Fruit fly (Drosophila melanogaster): ENCODE data around the gene Fim.

Gene Fim

dm6 chrX:17255677-17256076 is 46.1 kb downstream of the Fim start:
- no peak for TF ChIP-seq Hr39 (GFP tag; optimal IDR thresholded peaks at IDR 0.05)
- TF ChIP-seq Sox14 (GFP tag; optimal IDR thresholded peaks at IDR 0.05), result no peak
- TF ChIP-seq CG6163 (GFP tag; IDR thresholded peaks at IDR 0.05), result no peak
- no peak for TF ChIP-seq fd59A (GFP tag; optimal IDR thresholded peaks at IDR 0.05)
- no peak for TF ChIP-seq CG8119 (GFP tag; IDR thresholded peaks at IDR 0.05)
- no peak for TF ChIP-seq Lpt (GFP tag; optimal IDR thresholded peaks at IDR 0.05)
- no peak for TF ChIP-seq CG3032 (tag; optimal IDR thresholded peaks at IDR 0.05)
- no peak for TF ChIP-seq CG31627 (GFP tag; optimal IDR thresholded peaks at IDR 0.05)
- no peak for TF ChIP-seq CG9139 (GFP tag; optimal IDR thresholded peaks at IDR 0.05)
- TF ChIP-seq Met (GFP tag; optimal IDR thresholded peaks at IDR 0.05), result no peak
- no peak for TF ChIP-seq salr (GFP tag; optimal IDR thresholded peaks at IDR 0.05)
- no peak for TF ChIP-seq achi (GFP tag; optimal IDR thresholded peaks at IDR 0.05)
- TF ChIP-seq Eip78C (GFP tag), result no peak
- no peak for TF ChIP-seq svp (GFP tag)
- TF ChIP-seq CG6854 (GFP tag; optimal IDR thresholded peaks at IDR 0.05), result no peak
- TF ChIP-seq cyc (GFP tag; optimal IDR thresholded peaks at IDR 0.05), result no peak
- no peak for TF ChIP-seq dac (GFP tag; optimal IDR thresholded peaks at IDR 0.05)

- TF ChIP-seq Ets21C (GFP tag; optimal IDR thresholded peaks at IDR 0.05) (no peak), Blimp-1 (GFP tag; optimal IDR thresholded peaks at IDR 0.05) (peak; percentile 75)
Measured at dm6 chrX:17254094-17254493, 47.6 kb downstream of the Fim start.

dm6 chrX:17249326-17249725 is 52.4 kb downstream of the Fim start, which contains the start of gene CG8675:
Gene CG8675, minus strand, starts transcription at chrX:17249502.
- TF ChIP-seq esn (GFP tag; optimal IDR thresholded peaks at IDR 0.05), result no peak
- peak; percentile 59 for TF ChIP-seq Eip78C (GFP tag)
- no peak for TF ChIP-seq CG10669 (GFP tag; optimal IDR thresholded peaks at IDR 0.05)
- peak; percentile 76 for TF ChIP-seq dsx (GFP tag; optimal IDR thresholded peaks at IDR 0.05; ENCODE audit: poor library complexity, severe bottlenecking)
- TF ChIP-seq eg (GFP tag; IDR thresholded peaks at IDR 0.05), result no peak
- no peak for TF ChIP-seq Ets21C (GFP tag; optimal IDR thresholded peaks at IDR 0.05)
- no peak for TF ChIP-seq CG15336 (GFP tag; IDR thresholded peaks at IDR 0.05)
- TF ChIP-seq svp (GFP tag), result no peak
- TF ChIP-seq CG8319 (GFP tag; optimal IDR thresholded peaks at IDR 0.05), result no peak

dm6 chrX:17246916-17247315 is 54.8 kb downstream of the Fim start, which contains the start of gene CG42854:
Gene CG42854, minus strand, starts transcription at chrX:17247016.
- no peak for TF ChIP-seq Smox (GFP tag; optimal IDR thresholded peaks at IDR 0.05)
- no peak for TF ChIP-seq pdm3 (GFP tag; optimal IDR thresholded peaks at IDR 0.05)

dm6 chrX:17244854-17245253 is 56.9 kb downstream of the Fim start, which contains the start of gene CG8915:
Gene CG8915, minus strand, starts transcription at chrX:17245001.
- TF ChIP-seq svp (GFP tag), result no peak
- TF ChIP-seq CG1621 (tag; optimal IDR thresholded peaks at IDR 0.05), result no peak
- TF ChIP-seq Eip78C (GFP tag), result peak; percentile 46
- no peak for TF ChIP-seq CG11902 (GFP tag; optimal IDR thresholded peaks at IDR 0.05)
- TF ChIP-seq CG7368 (GFP tag; optimal IDR thresholded peaks at IDR 0.05), result no peak

- TF ChIP-seq dsx (GFP tag; optimal IDR thresholded peaks at IDR 0.05; ENCODE audit: poor library complexity, severe bottlenecking) (peak; percentile 70), Eip78C (GFP tag) (peak; percentile 92), net (GFP tag; optimal IDR thresholded peaks at IDR 0.05) (peak; percentile 78), CG7368 (GFP tag; optimal IDR thresholded peaks at IDR 0.05) (peak; percentile 63), CG6276 (GFP tag; optimal IDR thresholded peaks at IDR 0.05) (peak; percentile 78), Sox14 (GFP tag; optimal IDR thresholded peaks at IDR 0.05) (peak; percentile 41), acj6 (GFP tag; optimal IDR thresholded peaks at IDR 0.05) (peak; percentile 75), ss (GFP tag; optimal IDR thresholded peaks at IDR 0.05) (peak; percentile 69 to 71), CG6854 (GFP tag; optimal IDR thresholded peaks at IDR 0.05) (no peak), fkh (GFP tag; optimal IDR thresholded peaks at IDR 0.05) (no peak), eg (GFP tag; IDR thresholded peaks at IDR 0.05) (peak; percentile 74), topi (GFP tag; optimal IDR thresholded peaks at IDR 0.05) (peak; percentile 46), Lpt (GFP tag; optimal IDR thresholded peaks at IDR 0.05) (peak; percentile 78), CG10631 (GFP tag; optimal IDR thresholded peaks at IDR 0.05) (peak; percentile 73), CG6792 (GFP tag; optimal IDR thresholded peaks at IDR 0.05) (peak; percentile 70), CG15336 (GFP tag; IDR thresholded peaks at IDR 0.05) (peak; percentile 87), Met (GFP tag; optimal IDR thresholded peaks at IDR 0.05) (peak; percentile 55), Gug (GFP tag; IDR thresholded peaks at IDR 0.05) (no peak; the same call in 1 of the 2 replicates), svp (GFP tag) (peak; percentile 55), cyc (GFP tag; optimal IDR thresholded peaks at IDR 0.05) (peak; percentile 21), Hr4 (GFP tag; optimal IDR thresholded peaks at IDR 0.05) (peak; percentile 69), pdm3 (GFP tag; optimal IDR thresholded peaks at IDR 0.05) (peak; percentile 70), fd59A (GFP tag; optimal IDR thresholded peaks at IDR 0.05) (peak; percentile 46), achi (GFP tag; optimal IDR thresholded peaks at IDR 0.05) (peak; percentile 77), dac (GFP tag; optimal IDR thresholded peaks at IDR 0.05) (peak; percentile 49)
Measured at dm6 chrX:17237421-17237820, 64.3 kb downstream of the Fim start.

All from whole organism, prepupa.